Worm (Caenorhabditis elegans) whole organism, midembryonic: ENCODE results near the gene F12A10.1.
"Not testable (repeated sequence)": the region's sequence is repeated elsewhere in the genome, so short reads cannot be mapped to it uniquely, and the experiment has no call there.

Experiments used
- T22C8.4 ChIP-seq: fragments of 200-800 bp; sonication (Bioruptor generic); IDR thresholded peaks from 2 replicates; pipeline ENCODE4 v1.3.6; 2022; ENCODE audit warnings: missing genetic modification characterization, missing compliant biosample characterization
- cog-1 ChIP-seq: sonication (generic microtip); optimal IDR thresholded peaks from 2 replicates; lab custom pipeline; 2016; ENCODE audit warnings: missing genetic modification characterization, missing compliant biosample characterization
- flt-1 ChIP-seq: fragments of 200-800 bp; sonication (Bioruptor generic); IDR thresholded peaks from 2 replicates; pipeline ENCODE4 v1.3.6; 2022; ENCODE audit warnings: missing genetic modification characterization, missing compliant biosample characterization
- klf-2 ChIP-seq: fragments of 200-800 bp; sonication (Bioruptor generic); conservative IDR thresholded peaks from 2 replicates; pipeline ENCODE4 v1.3.6; 2022; ENCODE audit warnings: missing genetic modification reagents, missing genetic modification characterization, missing compliant biosample characterization
- med-1 ChIP-seq: sonication (generic microtip); optimal IDR thresholded peaks from 2 replicates; lab custom pipeline; 2017; ENCODE audit warnings: missing genetic modification characterization, mild to moderate bottlenecking, missing compliant biosample characterization, antibody characterized with exemption, missing genetic modification reagents; ENCODE audit not compliant: insufficient read depth
- ref-1 ChIP-seq: fragments of 200-800 bp; sonication (Bioruptor generic); conservative IDR thresholded peaks from 2 replicates; pipeline ENCODE4 v1.3.6; 2022; ENCODE audit warnings: missing genetic modification reagents, missing genetic modification characterization, missing compliant biosample characterization
- tab-1 ChIP-seq: fragments of 200-800 bp; sonication (Bioruptor generic); IDR thresholded peaks from 2 replicates; pipeline ENCODE4 v1.3.6; 2022; ENCODE audit warnings: missing genetic modification characterization, missing compliant biosample characterization
- ztf-23 ChIP-seq: fragments of 200-800 bp; sonication (Bioruptor generic); IDR thresholded peaks from 2 replicates; pipeline ENCODE4 v1.3.6; 2022; ENCODE audit warnings: missing genetic modification reagents, missing genetic modification characterization, missing compliant biosample characterization
- ztf-29 ChIP-seq: fragments of 200-800 bp; sonication (Bioruptor generic); IDR thresholded peaks from 2 replicates; pipeline ENCODE4 v1.3.6; 2022; ENCODE audit warnings: missing genetic modification reagents, missing genetic modification characterization, missing compliant biosample characterization

The F12A10.1 gene

ce11 chrII:5534939-5535338 is 38.6 kb downstream of the F12A10.1 start, which contains the start of gene hlh-25:
Gene hlh-25 (plus strand): TSS chrII:5535239.
- TF ChIP-seq cog-1 (tag; lab: Kevin White, UChicago); ztf-23 (GFP tag; lab: Robert Waterston, UW); flt-1: not testable (repeated sequence)

- TF ChIP-seq tab-1 (GFP tag; lab: Robert Waterston, UW) (no peak), ztf-29 (GFP tag; lab: Robert Waterston, UW) (no peak), cog-1 (tag; lab: Kevin White, UChicago) (no peak), ref-1 (GFP tag; lab: Robert Waterston, UW) (no peak), T22C8.4 (no peak), flt-1 (no peak), ztf-23 (GFP tag; lab: Robert Waterston, UW) (no peak), klf-2 (GFP tag; lab: Robert Waterston, UW) (no peak)
Observed at ce11 chrII:5537078-5537477, 40.7 kb downstream of the F12A10.1 start.

- TF ChIP-seq med-1 (GFP tag; lab: Kevin White, UChicago): no peak
- no peak for TF ChIP-seq ref-1 (GFP tag; lab: Robert Waterston, UW)
- no peak for TF ChIP-seq T22C8.4
- TF ChIP-seq tab-1 (GFP tag; lab: Robert Waterston, UW): no peak
Observed at ce11 chrII:5537524-5537923, 41.2 kb downstream of the F12A10.1 start, which contains the start of gene C17C3.11. Gene C17C3.11 (plus strand): TSS chrII:5537824.

ce11 chrII:5540113-5540512 is 43.8 kb downstream of the F12A10.1 start, which contains the start of gene hlh-27:
Gene hlh-27 (minus strand): TSS chrII:5540213.
- TF ChIP-seq ref-1 (GFP tag; lab: Robert Waterston, UW); ztf-23 (GFP tag; lab: Robert Waterston, UW); flt-1: not testable (repeated sequence)

- TF ChIP-seq ztf-23 (GFP tag; lab: Robert Waterston, UW) (no peak), tab-1 (GFP tag; lab: Robert Waterston, UW) (no peak), med-1 (GFP tag; lab: Kevin White, UChicago) (no peak), ztf-29 (GFP tag; lab: Robert Waterston, UW) (no peak), ref-1 (GFP tag; lab: Robert Waterston, UW) (no peak), cog-1 (tag; lab: Kevin White, UChicago) (no peak), T22C8.4 (no peak), klf-2 (GFP tag; lab: Robert Waterston, UW) (no peak), flt-1 (no peak)
Observed at ce11 chrII:5541685-5542084, 45.3 kb downstream of the F12A10.1 start, which contains the start of gene C17C3.24. Gene C17C3.24 (minus strand): TSS chrII:5541785.

ce11 chrII:5543476-5544144 is 47.3 kb downstream of the F12A10.1 start:
- TF ChIP-seq med-1 (GFP tag; lab: Kevin White, UChicago): peak; percentile 60
- TF ChIP-seq flt-1: peak; percentile 93
- TF ChIP-seq klf-2 (GFP tag; lab: Robert Waterston, UW): no peak; the same call in none of the 2 replicates
- peak; percentile 64 for TF ChIP-seq T22C8.4
- peak; percentile 95 for TF ChIP-seq cog-1 (tag; lab: Kevin White, UChicago)
- TF ChIP-seq ztf-23 (GFP tag; lab: Robert Waterston, UW): peak; percentile 84
- TF ChIP-seq ref-1 (GFP tag; lab: Robert Waterston, UW): peak; percentile 53; the same call in 1 of the 2 replicates
- peak; percentile 82 for TF ChIP-seq tab-1 (GFP tag; lab: Robert Waterston, UW)
- TF ChIP-seq ztf-29 (GFP tag; lab: Robert Waterston, UW): 0 out of 2 replicates have a peak, but pooled peaks have one; percentile 40

- TF ChIP-seq ztf-29 (GFP tag; lab: Robert Waterston, UW) (no peak), flt-1 (no peak), cog-1 (tag; lab: Kevin White, UChicago) (no peak), klf-2 (GFP tag; lab: Robert Waterston, UW) (no peak), ztf-23 (GFP tag; lab: Robert Waterston, UW) (no peak), med-1 (GFP tag; lab: Kevin White, UChicago) (no peak), tab-1 (GFP tag; lab: Robert Waterston, UW) (no peak), T22C8.4 (no peak), ref-1 (GFP tag; lab: Robert Waterston, UW) (no peak)
Observed at ce11 chrII:5544145-5544515, 47.8 kb downstream of the F12A10.1 start.

ce11 chrII:5544764-5545163 is 48.4 kb downstream of the F12A10.1 start, which contains the start of gene ins-13:
Gene ins-13 (minus strand): TSS chrII:5544864.
- TF ChIP-seq flt-1 (no peak), cog-1 (tag; lab: Kevin White, UChicago) (no peak), med-1 (GFP tag; lab: Kevin White, UChicago) (no peak), ztf-29 (GFP tag; lab: Robert Waterston, UW) (no peak), klf-2 (GFP tag; lab: Robert Waterston, UW) (no peak), T22C8.4 (no peak), ztf-23 (GFP tag; lab: Robert Waterston, UW) (no peak), tab-1 (GFP tag; lab: Robert Waterston, UW) (no peak), ref-1 (GFP tag; lab: Robert Waterston, UW) (no peak)
